Fruit fly (Drosophila melanogaster) whole organism, adult: Measurements from ENCODE around the gene CG5928.

Experiments used
- CG12768 ChIP-seq: fragments of 200-800 bp; sonication (Bioruptor generic); optimal IDR thresholded peaks from 2 replicates; lab custom pipeline; 2017; ENCODE audit warnings: missing biosample characterization, missing genetic modification characterization, mild to moderate bottlenecking, moderate library complexity, missing genetic modification reagents
- CG1620 ChIP-seq: fragments of 200-800 bp; sonication (Bioruptor generic); optimal IDR thresholded peaks from 2 replicates; lab custom pipeline; 2016; ENCODE audit warnings: missing biosample characterization, missing genetic modification characterization
- Crg-1 ChIP-seq: fragments of 200-800 bp; sonication (Bioruptor generic); optimal IDR thresholded peaks from 2 replicates; lab custom pipeline; 2016; ENCODE audit warnings: missing biosample characterization, missing genetic modification characterization
- Mnt ChIP-seq: fragments of 200-800 bp; sonication (Bioruptor generic); optimal IDR thresholded peaks from 2 replicates; lab custom pipeline; 2016; ENCODE audit warnings: missing biosample characterization, mild to moderate bottlenecking, missing genetic modification characterization
- bab1 ChIP-seq: fragments of 200-800 bp; sonication (Bioruptor generic); optimal IDR thresholded peaks from 3 replicates; lab custom pipeline; 2019; ENCODE audit warnings: missing biosample characterization, mild to moderate bottlenecking, missing genetic modification characterization, moderate library complexity
- cic ChIP-seq: fragments of 200-800 bp; sonication (Bioruptor generic); optimal IDR thresholded peaks from 2 replicates; lab custom pipeline; 2017; ENCODE audit warnings: missing biosample characterization, mild to moderate bottlenecking, missing genetic modification characterization, moderate library complexity
- kay ChIP-seq: fragments of 200-800 bp; sonication (Bioruptor generic); peaks from one replicate; lab custom pipeline; 2016; ENCODE audit warnings: missing biosample characterization, missing genetic modification characterization, borderline replicate concordance
- pad ChIP-seq: fragments of 200-800 bp; sonication (Bioruptor generic); optimal IDR thresholded peaks from 3 replicates; lab custom pipeline; 2017; ENCODE audit warnings: missing biosample characterization, missing genetic modification characterization, mild to moderate bottlenecking, moderate library complexity, missing genetic modification reagents

DNA sequence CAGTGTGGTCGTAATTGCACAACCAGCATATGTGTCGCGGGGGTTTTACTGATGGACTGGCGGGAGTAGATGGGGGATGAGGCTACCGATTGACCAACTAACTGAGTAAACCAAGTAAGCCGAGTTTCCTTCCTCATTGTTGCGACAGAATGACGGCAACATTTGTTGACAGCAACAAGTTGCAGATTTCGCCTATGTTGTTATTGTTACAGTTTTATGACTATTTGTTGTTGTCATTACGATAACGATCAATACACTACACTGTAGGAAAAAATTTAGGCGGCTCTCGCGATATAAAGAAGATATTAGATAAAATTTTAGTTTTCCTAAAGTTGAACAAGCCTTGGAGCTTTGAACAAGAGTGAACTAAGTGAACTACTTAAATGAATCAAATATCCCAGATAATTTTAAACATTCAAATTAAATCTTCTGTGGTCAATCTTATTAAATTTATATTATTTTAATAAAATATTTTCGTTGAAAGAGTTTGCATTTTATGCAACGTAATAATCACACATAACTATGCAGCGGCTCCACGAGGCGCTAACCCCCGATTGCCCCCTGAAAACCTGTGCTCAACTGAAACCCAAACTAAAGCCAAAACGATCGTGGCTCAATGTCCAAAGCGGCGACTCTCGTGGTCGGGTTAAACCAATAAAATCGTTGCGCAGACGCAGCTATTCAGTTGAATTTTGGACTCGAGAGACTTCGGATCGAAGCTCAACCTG is at the start of gene CG5928:
- TF ChIP-seq cic (no peak), Mnt (no peak), Crg-1 (GFP tag; lab: Kevin White, UChicago) (no peak), CG1620 (no peak), kay (GFP tag; lab: Kevin White, UChicago) (no peak), bab1 (GFP tag; lab: Kevin White, UChicago) (no peak), pad (no peak), CG12768 (GFP tag; lab: Kevin White, UChicago) (no peak)
